Fruit fly (Drosophila melanogaster): ENCODE results near the gene CG7888.

The CG7888 gene

DNA sequence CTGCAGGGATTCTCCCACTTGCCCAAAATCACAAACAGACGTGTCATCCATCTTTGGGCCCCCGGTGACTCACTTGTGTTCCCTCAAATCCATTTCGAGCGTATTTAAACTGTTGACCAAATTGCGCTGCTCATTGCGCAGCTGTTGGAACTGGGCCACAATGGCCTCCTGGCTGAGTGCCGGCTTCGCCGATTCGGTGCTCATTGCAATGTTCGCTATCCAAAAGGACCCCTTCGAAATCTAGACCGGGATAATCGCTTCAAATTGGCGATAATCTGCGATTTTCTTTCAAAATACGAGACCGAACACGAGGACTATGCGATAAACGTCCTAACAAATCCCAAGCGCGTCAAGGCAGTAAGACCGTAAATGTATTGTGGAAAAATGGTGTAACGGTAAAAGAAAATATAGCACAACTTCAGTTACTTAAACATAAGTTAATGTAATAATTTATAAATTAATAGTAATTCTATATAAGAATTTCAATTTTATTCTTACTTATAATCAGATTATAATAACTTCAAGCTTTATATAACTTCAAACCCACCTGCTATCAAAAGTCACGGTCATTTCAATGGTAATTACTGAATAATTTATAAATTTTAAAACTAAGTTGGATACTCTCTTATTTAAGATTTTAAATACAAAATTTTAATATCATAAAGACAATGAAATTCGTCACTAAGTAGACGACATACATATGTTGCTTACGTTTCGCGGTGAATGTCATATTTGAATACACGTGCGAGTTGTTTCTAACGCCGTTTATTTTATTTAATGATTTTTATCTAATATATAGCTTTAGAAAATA is 20.4 kb downstream of the CG7888 start, which contains the start of the genes Pfdn2 and Noc1 (continued):
- no peak for TF ChIP-seq CG9876 (GFP tag; optimal IDR thresholded peaks at IDR 0.05)
- no peak for TF ChIP-seq CG15514 (GFP tag; optimal IDR thresholded peaks at IDR 0.05)
- TF ChIP-seq CG14965 (GFP tag; optimal IDR thresholded peaks at IDR 0.05; ENCODE audit: borderline replicate concordance), result no peak
- peak; percentile 76 for TF ChIP-seq Sox102F (GFP tag; optimal IDR thresholded peaks at IDR 0.05)
- no peak for TF ChIP-seq Stat92E (GFP tag; optimal IDR thresholded peaks at IDR 0.05)
- TF ChIP-seq twi (tag; optimal IDR thresholded peaks at IDR 0.05), result peak; percentile 82
- no peak for TF ChIP-seq sim (GFP tag; IDR thresholded peaks at IDR 0.05)
- TF ChIP-seq phol (tag; optimal IDR thresholded peaks at IDR 0.05), result peak; percentile 42
- no peak for TF ChIP-seq lov (optimal IDR thresholded peaks at IDR 0.05)
- TF ChIP-seq lov (GFP tag; IDR thresholded peaks at IDR 0.05), result no peak
- peak; percentile 82 for TF ChIP-seq cwo (GFP tag; optimal IDR thresholded peaks at IDR 0.05)
- no peak for TF ChIP-seq gt (GFP tag; IDR thresholded peaks at IDR 0.05)
- TF ChIP-seq Atf3 (GFP tag; optimal IDR thresholded peaks at IDR 0.05), result no peak
- TF ChIP-seq Dip3 (GFP tag; optimal IDR thresholded peaks at IDR 0.05), result no peak
- no peak for TF ChIP-seq ham (GFP tag; IDR thresholded peaks at IDR 0.05)
- TF ChIP-seq sr (GFP tag; IDR thresholded peaks at IDR 0.05), result no peak
- TF ChIP-seq pan (optimal IDR thresholded peaks at IDR 0.05), result no peak
- TF ChIP-seq pan (GFP tag; optimal IDR thresholded peaks at IDR 0.05 in 1 of 2, IDR thresholded peaks at IDR 0.05 in 1 of 2), result peak in 1 of 2 experiments; percentile 61
- peak; percentile 50 for TF ChIP-seq CG8924 (tag; optimal IDR thresholded peaks at IDR 0.05)
- no peak for TF ChIP-seq ato (GFP tag; IDR thresholded peaks at IDR 0.05; ENCODE audit: partially characterized antibody)
- no peak for TF ChIP-seq CG4360 (GFP tag; IDR thresholded peaks at IDR 0.05)
- TF ChIP-seq Abd-B (GFP tag; optimal IDR thresholded peaks at IDR 0.05), result no peak
- TF ChIP-seq pb (GFP tag; optimal IDR thresholded peaks at IDR 0.05), result no peak
- TF ChIP-seq Max (GFP tag; optimal IDR thresholded peaks at IDR 0.05), result peak; percentile 54
- peak; percentile 39; the same call in 1 of the 2 replicates for TF ChIP-seq wdn (GFP tag; IDR thresholded peaks at IDR 0.05)
- no peak for TF ChIP-seq pita (GFP tag; optimal IDR thresholded peaks at IDR 0.05)
- TF ChIP-seq Doc2 (GFP tag; IDR thresholded peaks at IDR 0.05), result no peak
- peak; percentile 55 for TF ChIP-seq CG17829 (tag; optimal IDR thresholded peaks at IDR 0.05)
- TF ChIP-seq nom (GFP tag; optimal IDR thresholded peaks at IDR 0.05), result no peak
- TF ChIP-seq dmrt99B (tag; optimal IDR thresholded peaks at IDR 0.05), result no peak
- TF ChIP-seq gcm2 (GFP tag; optimal IDR thresholded peaks at IDR 0.05), result no peak
- TF ChIP-seq gfzf (GFP tag; optimal IDR thresholded peaks at IDR 0.05), result peak; percentile 69
- no peak for TF ChIP-seq CG1024 (GFP tag; IDR thresholded peaks at IDR 0.05)
- TF ChIP-seq abd-A (tag; optimal IDR thresholded peaks at IDR 0.05), result no peak
- TF ChIP-seq zf30C (GFP tag; optimal IDR thresholded peaks at IDR 0.05), result no peak
- TF ChIP-seq unpg (GFP tag; optimal IDR thresholded peaks at IDR 0.05), result no peak
- TF ChIP-seq CG8281 (tag; optimal IDR thresholded peaks at IDR 0.05), result no peak
- peak; percentile 29 for TF ChIP-seq B-H2 (GFP tag; optimal IDR thresholded peaks at IDR 0.05)
- TF ChIP-seq sd (tag; optimal IDR thresholded peaks at IDR 0.05), result no peak
- no peak for TF ChIP-seq Rx (GFP tag; IDR thresholded peaks at IDR 0.05)
- TF ChIP-seq CG9727 (GFP tag; optimal IDR thresholded peaks at IDR 0.05), result peak; percentile 39
- peak; percentile 3 for TF ChIP-seq CG18619 (GFP tag; optimal IDR thresholded peaks at IDR 0.05)
- peak; percentile 6 for TF ChIP-seq CG15479 (GFP tag; optimal IDR thresholded peaks at IDR 0.05)
- no peak for TF ChIP-seq p53 (GFP tag; optimal IDR thresholded peaks at IDR 0.05)
- no peak for TF ChIP-seq fu2 (GFP tag; optimal IDR thresholded peaks at IDR 0.05)
- peak; percentile 54 for TF ChIP-seq Hsf (GFP tag; optimal IDR thresholded peaks at IDR 0.05)
- peak; percentile 53 for TF ChIP-seq fd3F (GFP tag; optimal IDR thresholded peaks at IDR 0.05)
- no peak for TF ChIP-seq Adf1 (GFP tag; IDR thresholded peaks at IDR 0.05)
- no peak for TF ChIP-seq H15 (GFP tag; IDR thresholded peaks at IDR 0.05)

Measured in whole organism, embryonic.